Fruit fly (Drosophila melanogaster): ENCODE data around the gene TMEM216.
A peak's percentile ranks its signal among the peaks of the same experiment; 100 is the strongest.

The TMEM216 gene

dm6 chr3R:8683280-8683679 lies 32.8 kb upstream of the TMEM216 start:
- TF ChIP-seq CG9948 (tag; optimal IDR thresholded peaks at IDR 0.05) (no peak), CG15710 (tag; optimal IDR thresholded peaks at IDR 0.05) (no peak), CG14655 (GFP tag; optimal IDR thresholded peaks at IDR 0.05) (no peak), CG12605 (GFP tag; IDR thresholded peaks at IDR 0.05) (no peak), CG17806 (tag; optimal IDR thresholded peaks at IDR 0.05) (no peak), CG10348 (GFP tag; IDR thresholded peaks at IDR 0.05) (no peak), Ets98B (GFP tag; IDR thresholded peaks at IDR 0.05) (no peak), CG4496 (GFP tag; IDR thresholded peaks at IDR 0.05) (no peak), Snoo (tag; optimal IDR thresholded peaks at IDR 0.05) (no peak)

dm6 chr3R:8684328-8685177 lies 31.5 kb upstream of the TMEM216 start, which contains the start of gene CG44227:
Gene CG44227 (minus strand): TSS chr3R:8685176.
- TF ChIP-seq CG9948 (tag; optimal IDR thresholded peaks at IDR 0.05) (no peak), Pif1B (GFP tag; optimal IDR thresholded peaks at IDR 0.05) (no peak), CG34367 (tag; optimal IDR thresholded peaks at IDR 0.05) (no peak), CG10348 (GFP tag; IDR thresholded peaks at IDR 0.05) (no peak), CG4496 (GFP tag; IDR thresholded peaks at IDR 0.05) (no peak), Ets98B (GFP tag; IDR thresholded peaks at IDR 0.05) (no peak), CG13204 (GFP tag; optimal IDR thresholded peaks at IDR 0.05) (no peak), fd96Ca (GFP tag; IDR thresholded peaks at IDR 0.05) (no peak), Pif1A (GFP tag; optimal IDR thresholded peaks at IDR 0.05) (no peak), CG12605 (GFP tag; IDR thresholded peaks at IDR 0.05) (no peak), D1 (tag; optimal IDR thresholded peaks at IDR 0.05) (no peak), CG15710 (tag; optimal IDR thresholded peaks at IDR 0.05) (no peak), rn (GFP tag; IDR thresholded peaks at IDR 0.05) (no peak), CG32121 (GFP tag; IDR thresholded peaks at IDR 0.05) (no peak), CG17806 (tag; optimal IDR thresholded peaks at IDR 0.05) (no peak), CG8301 (tag; optimal IDR thresholded peaks at IDR 0.05) (no peak)

dm6 chr3R:8686446-8686845 lies 29.6 kb upstream of the TMEM216 start:
- TF ChIP-seq rn (GFP tag; IDR thresholded peaks at IDR 0.05) (no peak), CG34367 (tag; optimal IDR thresholded peaks at IDR 0.05) (no peak), CG9948 (tag; optimal IDR thresholded peaks at IDR 0.05) (no peak), CG15710 (tag; optimal IDR thresholded peaks at IDR 0.05) (no peak), fd96Ca (GFP tag; IDR thresholded peaks at IDR 0.05) (no peak), CG8301 (tag; optimal IDR thresholded peaks at IDR 0.05) (no peak), CG8159 (tag; optimal IDR thresholded peaks at IDR 0.05) (no peak), CG12605 (GFP tag; IDR thresholded peaks at IDR 0.05) (no peak), Pif1A (GFP tag; optimal IDR thresholded peaks at IDR 0.05) (no peak), CG13204 (GFP tag; optimal IDR thresholded peaks at IDR 0.05) (no peak), CG4496 (GFP tag; IDR thresholded peaks at IDR 0.05) (no peak), EcR (GFP tag; optimal IDR thresholded peaks at IDR 0.05) (no peak), CG10348 (GFP tag; IDR thresholded peaks at IDR 0.05) (no peak), Ets98B (GFP tag; IDR thresholded peaks at IDR 0.05) (no peak), CG14655 (GFP tag; optimal IDR thresholded peaks at IDR 0.05) (no peak), Pif1B (GFP tag; optimal IDR thresholded peaks at IDR 0.05) (no peak), D1 (tag; optimal IDR thresholded peaks at IDR 0.05) (no peak), gl (tag; optimal IDR thresholded peaks at IDR 0.05) (no peak)

dm6 chr3R:8694110-8694826 lies 21.8 kb upstream of the TMEM216 start:
- TF ChIP-seq D1 (tag; optimal IDR thresholded peaks at IDR 0.05) (no peak), fd96Ca (GFP tag; IDR thresholded peaks at IDR 0.05) (peak; percentile 94), Ets98B (GFP tag; IDR thresholded peaks at IDR 0.05) (peak; percentile 96), CG13204 (GFP tag; optimal IDR thresholded peaks at IDR 0.05) (peak; percentile 86), CG17806 (tag; optimal IDR thresholded peaks at IDR 0.05) (no peak), rn (GFP tag; IDR thresholded peaks at IDR 0.05) (peak; percentile 84), CG32121 (GFP tag; IDR thresholded peaks at IDR 0.05) (peak; percentile 94; the same call in 1 of the 2 replicates), EcR (GFP tag; optimal IDR thresholded peaks at IDR 0.05) (no peak), CG34367 (tag; optimal IDR thresholded peaks at IDR 0.05) (peak; percentile 84), CG12605 (GFP tag; IDR thresholded peaks at IDR 0.05) (peak; percentile 99), gl (tag; optimal IDR thresholded peaks at IDR 0.05) (peak; percentile 94), CG4496 (GFP tag; IDR thresholded peaks at IDR 0.05) (peak; percentile 99; the same call in 2 of the 3 replicates), CG8301 (tag; optimal IDR thresholded peaks at IDR 0.05) (no peak), Pif1A (GFP tag; optimal IDR thresholded peaks at IDR 0.05) (peak; percentile 92), CG14655 (GFP tag; optimal IDR thresholded peaks at IDR 0.05) (peak; percentile 83), Snoo (tag; optimal IDR thresholded peaks at IDR 0.05) (no peak), CG9948 (tag; optimal IDR thresholded peaks at IDR 0.05) (no peak), CG8159 (tag; optimal IDR thresholded peaks at IDR 0.05) (peak; percentile 85), CG15710 (tag; optimal IDR thresholded peaks at IDR 0.05) (peak; percentile 79), Pif1B (GFP tag; optimal IDR thresholded peaks at IDR 0.05) (peak; percentile 87), CG10348 (GFP tag; IDR thresholded peaks at IDR 0.05) (no peak)

dm6 chr3R:8697772-8698259 lies 18.2 kb upstream of the TMEM216 start, which contains the start of gene hb:
Gene hb (minus strand): TSS chr3R:8697822.
- TF ChIP-seq gl (tag; optimal IDR thresholded peaks at IDR 0.05): no peak
- TF ChIP-seq D1 (tag; optimal IDR thresholded peaks at IDR 0.05): no peak
- no peak for TF ChIP-seq CG8159 (tag; optimal IDR thresholded peaks at IDR 0.05)

All from whole organism, pupa.